Fruit fly (Drosophila melanogaster) whole organism, prepupa: ENCODE measurements around the gene CG1146.

Experiments
- Blimp-1 ChIP-seq: fragments of 200-800 bp; sonication (Bioruptor generic); optimal IDR thresholded peaks from 3 replicates; lab custom pipeline; 2017; ENCODE audit warnings: missing biosample characterization, missing genetic modification characterization, mild to moderate bottlenecking, moderate library complexity, missing genetic modification reagents
- CG10631 ChIP-seq: fragments of 200-800 bp; sonication (Bioruptor generic); optimal IDR thresholded peaks from 2 replicates; lab custom pipeline; 2016; ENCODE audit warnings: missing biosample characterization, missing genetic modification characterization
- CG11294 ChIP-seq: fragments of 200-800 bp; sonication (Bioruptor generic); IDR thresholded peaks from 2 replicates; pipeline ENCODE4 v1.3.6; 2022; ENCODE audit warnings: missing biosample characterization, missing genetic modification characterization
- CG11762 ChIP-seq: fragments of 200-800 bp; sonication (Bioruptor generic); optimal IDR thresholded peaks from 3 replicates; lab custom pipeline; 2016; ENCODE audit warnings: missing biosample characterization, missing genetic modification characterization; ENCODE audit not compliant: insufficient read depth
- CG11902 ChIP-seq: fragments of 200-800 bp; sonication (Bioruptor generic); optimal IDR thresholded peaks from 3 replicates; lab custom pipeline; 2016; ENCODE audit warnings: missing biosample characterization, missing genetic modification characterization
- CG15336 ChIP-seq: fragments of 200-800 bp; sonication (Bioruptor generic); IDR thresholded peaks from 2 replicates; pipeline ENCODE4 v1.3.6; 2022; ENCODE audit warnings: missing biosample characterization, missing genetic modification characterization
- CG1621 ChIP-seq: fragments of 200-800 bp; sonication (Bioruptor generic); optimal IDR thresholded peaks from 3 replicates; lab custom pipeline; 2018; ENCODE audit warnings: missing biosample characterization, mild to moderate bottlenecking, missing genetic modification characterization
- CG16779 ChIP-seq: fragments of 200-800 bp; sonication (Bioruptor generic); optimal IDR thresholded peaks from 3 replicates; lab custom pipeline; 2017; ENCODE audit warnings: missing biosample characterization, mild to moderate bottlenecking, missing genetic modification characterization
- CG3032 ChIP-seq: fragments of 200-800 bp; optimal IDR thresholded peaks from 2 replicates; lab custom pipeline; 2019; ENCODE audit warnings: missing biosample characterization, mild to moderate bottlenecking, missing genetic modification characterization, moderate library complexity
- CG31627 ChIP-seq: fragments of 200-800 bp; sonication (Bioruptor generic); optimal IDR thresholded peaks from 3 replicates; lab custom pipeline; 2016; ENCODE audit warnings: missing biosample characterization, missing genetic modification characterization
- CG32006 ChIP-seq: fragments of 200-800 bp; sonication (Bioruptor generic); optimal IDR thresholded peaks from 3 replicates; lab custom pipeline; 2017; ENCODE audit warnings: missing biosample characterization, mild to moderate bottlenecking, missing genetic modification characterization
- CG34406 ChIP-seq: fragments of 200-800 bp; sonication (Bioruptor generic); optimal IDR thresholded peaks from 3 replicates; lab custom pipeline; 2016; ENCODE audit warnings: missing biosample characterization, missing genetic modification characterization
- CG4318 ChIP-seq: fragments of 200-800 bp; sonication (Bioruptor generic); optimal IDR thresholded peaks from 3 replicates; lab custom pipeline; 2017; ENCODE audit warnings: missing biosample characterization, mild to moderate bottlenecking, missing genetic modification characterization
- CG6163 ChIP-seq: fragments of 200-800 bp; sonication (Bioruptor generic); IDR thresholded peaks from 3 replicates; pipeline ENCODE4 v1.3.6; 2022; ENCODE audit warnings: missing biosample characterization, missing genetic modification characterization
- CG6276 ChIP-seq: fragments of 200-800 bp; sonication (Bioruptor generic); optimal IDR thresholded peaks from 2 replicates; lab custom pipeline; 2017; ENCODE audit warnings: missing biosample characterization, mild to moderate bottlenecking, missing genetic modification characterization
- CG6792 ChIP-seq: fragments of 200-800 bp; sonication (Bioruptor generic); optimal IDR thresholded peaks from 3 replicates; lab custom pipeline; 2016; ENCODE audit warnings: missing biosample characterization, missing genetic modification characterization
- CG6808 ChIP-seq: fragments of 200-800 bp; sonication (Bioruptor generic); optimal IDR thresholded peaks from 3 replicates; lab custom pipeline; 2017; ENCODE audit warnings: missing biosample characterization, missing genetic modification characterization, mild to moderate bottlenecking, moderate library complexity, missing genetic modification reagents
- CG6854 ChIP-seq: fragments of 200-800 bp; sonication (Bioruptor generic); optimal IDR thresholded peaks from 2 replicates; lab custom pipeline; 2017; ENCODE audit warnings: missing biosample characterization, mild to moderate bottlenecking, missing genetic modification characterization
- CG7368 ChIP-seq: fragments of 200-800 bp; sonication (Bioruptor generic); optimal IDR thresholded peaks from 3 replicates; lab custom pipeline; 2016; ENCODE audit warnings: missing biosample characterization, missing genetic modification characterization
- CG8119 ChIP-seq: fragments of 200-800 bp; sonication (Bioruptor generic); IDR thresholded peaks from 3 replicates; pipeline ENCODE4 v1.3.6; 2022; ENCODE audit warnings: missing biosample characterization, missing genetic modification characterization
- CG8319 ChIP-seq: fragments of 200-800 bp; sonication (Bioruptor generic); optimal IDR thresholded peaks from 3 replicates; lab custom pipeline; 2016; ENCODE audit warnings: missing biosample characterization, missing genetic modification characterization
- CG8632 ChIP-seq: fragments of 200-800 bp; sonication (Bioruptor generic); optimal IDR thresholded peaks from 3 replicates; lab custom pipeline; 2016; ENCODE audit warnings: missing biosample characterization, missing genetic modification characterization
- CG9139 ChIP-seq: fragments of 200-800 bp; sonication (Bioruptor generic); optimal IDR thresholded peaks from 3 replicates; lab custom pipeline; 2017; ENCODE audit warnings: missing biosample characterization, mild to moderate bottlenecking, missing genetic modification characterization
- Eip75B ChIP-seq: fragments of 200-800 bp; sonication (Bioruptor generic); optimal IDR thresholded peaks from 3 replicates; lab custom pipeline; 2016; ENCODE audit warnings: missing biosample characterization, missing genetic modification characterization
- Eip78C ChIP-seq: fragments of 200-800 bp; sonication (Bioruptor generic); peaks from one replicate; lab custom pipeline; 2016; ENCODE audit warnings: missing biosample characterization, missing genetic modification characterization
- Eip93F ChIP-seq: fragments of 200-800 bp; sonication (Bioruptor generic); optimal IDR thresholded peaks from 2 replicates; lab custom pipeline; 2016; ENCODE audit warnings: missing biosample characterization, mild to moderate bottlenecking, missing genetic modification characterization
- Ets21C ChIP-seq: fragments of 200-800 bp; sonication (Bioruptor generic); optimal IDR thresholded peaks from 3 replicates; lab custom pipeline; 2016; ENCODE audit warnings: missing biosample characterization, missing genetic modification characterization
- Hr38 ChIP-seq: sonication (Bioruptor generic); optimal IDR thresholded peaks from 2 replicates; lab custom pipeline; 2016; ENCODE audit warnings: missing biosample characterization, missing genetic modification characterization
- Hr39 ChIP-seq: fragments of 200-800 bp; sonication (Bioruptor generic); optimal IDR thresholded peaks from 2 replicates; lab custom pipeline; 2016; ENCODE audit warnings: missing biosample characterization, missing genetic modification characterization
- Hr4 ChIP-seq: fragments of 200-800 bp; sonication (Bioruptor generic); optimal IDR thresholded peaks from 3 replicates; lab custom pipeline; 2016; ENCODE audit warnings: missing biosample characterization, missing genetic modification characterization
- Lpt ChIP-seq: fragments of 200-800 bp; sonication (Bioruptor generic); optimal IDR thresholded peaks from 3 replicates; lab custom pipeline; 2016; ENCODE audit warnings: missing biosample characterization, missing genetic modification characterization
- Met ChIP-seq: fragments of 200-800 bp; sonication (Bioruptor generic); optimal IDR thresholded peaks from 3 replicates; lab custom pipeline; 2016; ENCODE audit warnings: missing biosample characterization, missing genetic modification characterization
- OdsH ChIP-seq: fragments of 200-800 bp; sonication (Bioruptor generic); optimal IDR thresholded peaks from 3 replicates; lab custom pipeline; 2016; ENCODE audit warnings: missing biosample characterization, missing genetic modification characterization
- Sox102F ChIP-seq: fragments of 200-800 bp; sonication (Bioruptor generic); optimal IDR thresholded peaks from 2 replicates; lab custom pipeline; 2016; ENCODE audit warnings: missing biosample characterization, mild to moderate bottlenecking, missing genetic modification characterization
- Sox14 ChIP-seq: fragments of 200-800 bp; sonication (Bioruptor generic); optimal IDR thresholded peaks from 3 replicates; lab custom pipeline; 2016; ENCODE audit warnings: missing biosample characterization, missing genetic modification characterization
- Sox15 ChIP-seq: fragments of 200-800 bp; sonication (Bioruptor generic); optimal IDR thresholded peaks from 3 replicates; lab custom pipeline; 2016; ENCODE audit warnings: missing biosample characterization, missing genetic modification characterization
- achi ChIP-seq: fragments of 200-800 bp; sonication (Bioruptor generic); optimal IDR thresholded peaks from 3 replicates; lab custom pipeline; 2016; ENCODE audit warnings: missing biosample characterization, missing genetic modification characterization
- acj6 ChIP-seq: fragments of 200-800 bp; sonication (Bioruptor generic); optimal IDR thresholded peaks from 3 replicates; lab custom pipeline; 2016; ENCODE audit warnings: missing biosample characterization, missing genetic modification characterization
- cyc ChIP-seq: fragments of 200-800 bp; sonication (Bioruptor generic); optimal IDR thresholded peaks from 3 replicates; lab custom pipeline; 2016; ENCODE audit warnings: missing biosample characterization, missing genetic modification characterization
- dac ChIP-seq: fragments of 200-800 bp; sonication (Bioruptor generic); optimal IDR thresholded peaks from 2 replicates; lab custom pipeline; 2017; ENCODE audit warnings: missing biosample characterization, mild to moderate bottlenecking, missing genetic modification characterization
- dsx ChIP-seq: fragments of 200-800 bp; optimal IDR thresholded peaks from 3 replicates; lab custom pipeline; 2019; ENCODE audit warnings: missing biosample characterization, mild to moderate bottlenecking, missing genetic modification characterization, moderate library complexity; ENCODE audit not compliant: poor library complexity, severe bottlenecking
- eg ChIP-seq: fragments of 200-800 bp; sonication (Bioruptor generic); IDR thresholded peaks from 3 replicates; pipeline ENCODE4 v1.3.6; 2022; ENCODE audit warnings: missing biosample characterization, missing genetic modification characterization
- esn ChIP-seq: fragments of 200-800 bp; sonication (Bioruptor generic); optimal IDR thresholded peaks from 2 replicates; lab custom pipeline; 2016; ENCODE audit warnings: missing biosample characterization, mild to moderate bottlenecking, missing genetic modification characterization, moderate library complexity
- fd59A ChIP-seq: fragments of 200-800 bp; sonication (Bioruptor generic); optimal IDR thresholded peaks from 2 replicates; lab custom pipeline; 2017; ENCODE audit warnings: missing biosample characterization, mild to moderate bottlenecking, missing genetic modification characterization, missing genetic modification reagents
- fd85E ChIP-seq: fragments of 200-800 bp; sonication (Bioruptor generic); optimal IDR thresholded peaks from 3 replicates; lab custom pipeline; 2016; ENCODE audit warnings: missing biosample characterization, missing genetic modification characterization
- fkh ChIP-seq: fragments of 200-800 bp; sonication (Bioruptor generic); optimal IDR thresholded peaks from 3 replicates; lab custom pipeline; 2017; ENCODE audit warnings: missing biosample characterization, mild to moderate bottlenecking, missing genetic modification characterization, moderate library complexity
- lz ChIP-seq: fragments of 200-800 bp; sonication (Bioruptor generic); optimal IDR thresholded peaks from 3 replicates; lab custom pipeline; 2016; ENCODE audit warnings: missing biosample characterization, missing genetic modification characterization
- net ChIP-seq: fragments of 200-800 bp; sonication (Bioruptor generic); optimal IDR thresholded peaks from 3 replicates; lab custom pipeline; 2016; ENCODE audit warnings: missing biosample characterization, missing genetic modification characterization
- salr ChIP-seq, 2 experiments: fragments of 200-800 bp; sonication (Bioruptor generic); optimal IDR thresholded peaks; 3 replicates each; lab custom pipeline; 2016 to 2018; ENCODE audit warnings: missing biosample characterization in 2 of 2, missing genetic modification characterization in 2 of 2, mild to moderate bottlenecking in 1 of 2
- ss ChIP-seq, 2 experiments: fragments of 200-800 bp; sonication (Bioruptor generic); optimal IDR thresholded peaks; 2 replicates in 1 of 2; 3 replicates in 1 of 2; lab custom pipeline; 2017 to 2018; ENCODE audit warnings: mild to moderate bottlenecking in 2 of 2, missing biosample characterization in 2 of 2, missing genetic modification characterization in 2 of 2, moderate library complexity in 1 of 2
- svp ChIP-seq: fragments of 200-800 bp; sonication (Bioruptor generic); peaks from one replicate; lab custom pipeline; 2016; ENCODE audit warnings: missing biosample characterization, missing genetic modification characterization
- topi ChIP-seq: fragments of 200-800 bp; sonication (Bioruptor generic); optimal IDR thresholded peaks from 3 replicates; lab custom pipeline; 2016; ENCODE audit warnings: missing biosample characterization, missing genetic modification characterization
- vri ChIP-seq: fragments of 200-800 bp; sonication (Bioruptor generic); optimal IDR thresholded peaks from 3 replicates; lab custom pipeline; 2016; ENCODE audit warnings: missing biosample characterization, mild to moderate bottlenecking, missing genetic modification characterization

CG1146 gene

DNA sequence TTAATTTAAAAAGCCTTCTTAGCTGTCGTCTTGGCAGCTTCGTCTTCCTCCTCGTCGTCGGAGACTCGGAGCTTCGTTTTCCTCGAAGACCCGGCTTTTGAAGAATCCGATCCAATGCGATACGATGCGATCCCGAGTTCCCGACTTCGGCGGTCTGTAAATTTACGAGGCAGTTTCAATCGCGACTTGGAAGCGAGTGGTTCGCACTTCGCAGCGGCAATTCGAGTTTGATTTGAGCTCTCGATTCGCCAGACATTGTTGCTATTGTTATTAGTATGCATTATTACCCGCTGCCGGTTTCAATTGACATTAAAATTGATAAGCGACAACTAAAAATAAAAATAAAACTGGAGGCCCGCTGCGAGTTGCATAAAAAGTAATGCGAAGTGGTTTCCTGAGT lies at the start of gene CG1146:
Gene CG1146 (plus strand): TSS at position 171 of the 400 bp plus-strand sequence.
- TF ChIP-seq ss (GFP tag; optimal IDR thresholded peaks at IDR 0.05; lab: Kevin White, UChicago) = peak in 1 of 2 experiments; percentile 19
- TF ChIP-seq CG9139 (GFP tag; lab: Kevin White, UChicago) = peak; percentile 19
- peak; percentile 19; the same call in 1 of the 3 replicates for TF ChIP-seq eg (GFP tag; lab: Robert Waterston, UW)
- TF ChIP-seq cyc (GFP tag; lab: Kevin White, UChicago) = no peak
- peak; percentile 73 for TF ChIP-seq svp (GFP tag; lab: Kevin White, UChicago)
- TF ChIP-seq dac (GFP tag; lab: Kevin White, UChicago) = no peak
- TF ChIP-seq Eip75B (GFP tag; lab: Kevin White, UChicago) = no peak
- TF ChIP-seq topi (GFP tag; lab: Kevin White, UChicago) = no peak
- TF ChIP-seq Hr38 (GFP tag; lab: Kevin White, UChicago) = no peak
- no peak for TF ChIP-seq CG34406 (GFP tag; lab: Kevin White, UChicago)
- TF ChIP-seq vri (GFP tag; lab: Kevin White, UChicago) = peak; percentile 40
- TF ChIP-seq CG8632 = no peak
- no peak for TF ChIP-seq CG3032 (tag; lab: Kevin White, UChicago)
- TF ChIP-seq Hr4 = no peak
- peak; percentile 99 for TF ChIP-seq dsx
- TF ChIP-seq salr (GFP tag; optimal IDR thresholded peaks at IDR 0.05; lab: Kevin White, UChicago) = no peak
- TF ChIP-seq fd85E (GFP tag; lab: Kevin White, UChicago) = no peak
- TF ChIP-seq CG15336 (GFP tag; lab: Robert Waterston, UW) = peak; percentile 20; the same call in 1 of the 2 replicates
- TF ChIP-seq Eip93F (GFP tag; lab: Kevin White, UChicago) = no peak
- TF ChIP-seq Met (GFP tag; lab: Kevin White, UChicago) = no peak
- TF ChIP-seq Ets21C (GFP tag; lab: Kevin White, UChicago) = no peak
- TF ChIP-seq CG32006 (GFP tag; lab: Kevin White, UChicago) = no peak
- no peak for TF ChIP-seq CG4318 (GFP tag; lab: Kevin White, UChicago)
- TF ChIP-seq CG8119 (GFP tag; lab: Robert Waterston, UW) = peak; percentile 40; the same call in 1 of the 3 replicates
- no peak for TF ChIP-seq Blimp-1 (GFP tag; lab: Kevin White, UChicago)
- peak; percentile 21 for TF ChIP-seq CG6808 (GFP tag; lab: Kevin White, UChicago)
- TF ChIP-seq net (GFP tag; lab: Kevin White, UChicago) = no peak
- TF ChIP-seq OdsH (GFP tag; lab: Kevin White, UChicago) = no peak
- TF ChIP-seq fd59A (GFP tag; lab: Kevin White, UChicago) = no peak
- TF ChIP-seq CG10631 (GFP tag; lab: Kevin White, UChicago) = no peak
- no peak for TF ChIP-seq CG6854 (GFP tag; lab: Kevin White, UChicago)
- no peak for TF ChIP-seq fkh (GFP tag; lab: Kevin White, UChicago)
- TF ChIP-seq CG7368 (GFP tag; lab: Kevin White, UChicago) = no peak
- TF ChIP-seq CG16779 = peak; percentile 0
- TF ChIP-seq acj6 (GFP tag; lab: Kevin White, UChicago) = no peak
- TF ChIP-seq CG6792 = no peak
- peak; percentile 65 for TF ChIP-seq Eip78C (GFP tag; lab: Kevin White, UChicago)
- TF ChIP-seq CG6163 (GFP tag; lab: Robert Waterston, UW) = peak; percentile 60
- peak; percentile 2 for TF ChIP-seq esn
- no peak for TF ChIP-seq achi (GFP tag; lab: Kevin White, UChicago)
- TF ChIP-seq CG8319 = no peak
- TF ChIP-seq Hr39 (GFP tag; lab: Kevin White, UChicago) = no peak
- no peak for TF ChIP-seq CG1621 (tag; lab: Kevin White, UChicago)
- no peak for TF ChIP-seq Sox14 (GFP tag; lab: Kevin White, UChicago)
- no peak for TF ChIP-seq CG11902
- peak; percentile 39 for TF ChIP-seq CG6276 (GFP tag; lab: Kevin White, UChicago)
- no peak for TF ChIP-seq Sox102F (GFP tag; lab: Kevin White, UChicago)
- no peak for TF ChIP-seq lz (GFP tag; lab: Kevin White, UChicago)
- TF ChIP-seq CG11294 = no peak
- peak; percentile 5 for TF ChIP-seq Lpt (GFP tag; lab: Kevin White, UChicago)
- TF ChIP-seq CG31627 = no peak
- TF ChIP-seq Sox15 (GFP tag; lab: Kevin White, UChicago) = no peak
- no peak for TF ChIP-seq CG11762
